Worm (Caenorhabditis elegans) whole organism, late embryonic: Measurements from ENCODE around the gene srw-68.

Experiments used
- C08G9.2 ChIP-seq: sonication (generic microtip); optimal IDR thresholded peaks from 2 replicates; lab custom pipeline; 2016; ENCODE audit warnings: mild to moderate bottlenecking, missing genetic modification characterization, moderate library complexity, missing compliant biosample characterization
- C38D4.7 ChIP-seq: fragments of 200-800 bp; sonication (Bioruptor generic); optimal IDR thresholded peaks from 2 replicates; lab custom pipeline; 2018; ENCODE audit warnings: mild to moderate bottlenecking, missing genetic modification characterization, moderate library complexity, missing compliant biosample characterization
- F13H6.1 ChIP-seq: sonication (generic microtip); optimal IDR thresholded peaks from 2 replicates; lab custom pipeline; 2016; ENCODE audit warnings: missing genetic modification characterization, missing compliant biosample characterization
- K09A11.1 ChIP-seq: sonication (generic microtip); optimal IDR thresholded peaks from 2 replicates; lab custom pipeline; 2017; ENCODE audit warnings: antibody characterized with exemption, mild to moderate bottlenecking, missing genetic modification characterization, missing compliant biosample characterization; ENCODE audit not compliant: insufficient read depth
- Y22D7AL.16 ChIP-seq: sonication (generic microtip); optimal IDR thresholded peaks from 2 replicates; lab custom pipeline; 2016; ENCODE audit warnings: missing genetic modification characterization, missing compliant biosample characterization
- ahr-1 ChIP-seq: sonication (generic microtip); optimal IDR thresholded peaks from 2 replicates; lab custom pipeline; 2016; ENCODE audit warnings: missing genetic modification characterization, missing compliant biosample characterization
- ama-1 ChIP-seq: fragments of 150-350 bp; optimal IDR thresholded peaks from 2 replicates; lab custom pipeline; 2014
- ceh-24 ChIP-seq: sonication (generic microtip); optimal IDR thresholded peaks from 2 replicates; lab custom pipeline; 2016; ENCODE audit warnings: mild to moderate bottlenecking, missing genetic modification characterization, missing compliant biosample characterization
- ceh-30 ChIP-seq: fragments of 150-350 bp; optimal IDR thresholded peaks from 2 replicates; lab custom pipeline; 2014; ENCODE audit warnings: missing biosample characterization, missing genetic modification characterization
- ceh-34 ChIP-seq: sonication (generic microtip); optimal IDR thresholded peaks from 2 replicates; lab custom pipeline; 2016; ENCODE audit warnings: mild to moderate bottlenecking, missing genetic modification characterization, missing compliant biosample characterization
- ceh-45 ChIP-seq: fragments of 200-800 bp; sonication (Bioruptor generic); IDR thresholded peaks from 2 replicates; pipeline ENCODE4 v1.3.6; 2022; ENCODE audit warnings: missing genetic modification reagents, missing genetic modification characterization, missing compliant biosample characterization
- ceh-9 ChIP-seq: sonication (generic microtip); optimal IDR thresholded peaks from 2 replicates; lab custom pipeline; 2016; ENCODE audit warnings: mild to moderate bottlenecking, missing genetic modification characterization, inconsistent platforms, missing compliant biosample characterization
- dmd-4 ChIP-seq: sonication (generic microtip); optimal IDR thresholded peaks from 2 replicates; lab custom pipeline; 2016; ENCODE audit warnings: borderline replicate concordance, missing genetic modification characterization, missing compliant biosample characterization
- dve-1 ChIP-seq: sonication (generic microtip); optimal IDR thresholded peaks from 2 replicates; lab custom pipeline; 2017; ENCODE audit warnings: antibody characterized with exemption, mild to moderate bottlenecking, missing genetic modification characterization, missing compliant biosample characterization
- ets-4 ChIP-seq: sonication (generic microtip); optimal IDR thresholded peaks from 2 replicates; lab custom pipeline; 2016; ENCODE audit warnings: missing genetic modification characterization, missing compliant biosample characterization
- eyg-1 ChIP-seq: sonication (generic microtip); optimal IDR thresholded peaks from 2 replicates; lab custom pipeline; 2016; ENCODE audit warnings: missing genotype, missing genetic modification characterization, missing compliant biosample characterization
- fax-1 ChIP-seq: sonication (generic microtip); optimal IDR thresholded peaks from 2 replicates; lab custom pipeline; 2016; ENCODE audit warnings: missing genotype, missing genetic modification characterization, missing compliant biosample characterization
- fkh-10 ChIP-seq: fragments of 150-350 bp; optimal IDR thresholded peaks from 2 replicates; lab custom pipeline; 2014; ENCODE audit warnings: missing biosample characterization, missing genetic modification reagents, missing genetic modification characterization
- gmeb-2 ChIP-seq: sonication (generic microtip); optimal IDR thresholded peaks from 2 replicates; lab custom pipeline; 2016; ENCODE audit warnings: missing genetic modification characterization, inconsistent platforms, missing compliant biosample characterization
- hlh-13 ChIP-seq: fragments of 200-800 bp; sonication (Bioruptor generic); optimal IDR thresholded peaks from 2 replicates; lab custom pipeline; 2018; ENCODE audit warnings: mild to moderate bottlenecking, missing genetic modification characterization, missing compliant biosample characterization
- lim-6 ChIP-seq: sonication (generic microtip); optimal IDR thresholded peaks from 2 replicates; lab custom pipeline; 2016; ENCODE audit warnings: missing genetic modification characterization, missing compliant biosample characterization
- lin-11 ChIP-seq: fragments of 200-800 bp; sonication (Bioruptor generic); optimal IDR thresholded peaks from 2 replicates; lab custom pipeline; 2018; ENCODE audit warnings: mild to moderate bottlenecking, missing genetic modification characterization, missing compliant biosample characterization
- madf-2 ChIP-seq: sonication (generic microtip); optimal IDR thresholded peaks from 2 replicates; lab custom pipeline; 2017; ENCODE audit warnings: missing genetic modification characterization, missing compliant biosample characterization
- mec-3 ChIP-seq: sonication (generic microtip); optimal IDR thresholded peaks from 2 replicates; lab custom pipeline; 2016; ENCODE audit warnings: borderline replicate concordance, missing genetic modification characterization, missing compliant biosample characterization
- nfya-1 ChIP-seq: sonication (generic microtip); optimal IDR thresholded peaks from 2 replicates; lab custom pipeline; 2017; ENCODE audit warnings: missing genetic modification characterization, mild to moderate bottlenecking, missing compliant biosample characterization, antibody characterized with exemption, moderate library complexity
- nhr-232 ChIP-seq: sonication (generic microtip); optimal IDR thresholded peaks from 2 replicates; lab custom pipeline; 2016; ENCODE audit warnings: missing genetic modification characterization, missing compliant biosample characterization
- npax-4 ChIP-seq: sonication (generic microtip); optimal IDR thresholded peaks from 2 replicates; lab custom pipeline; 2016; ENCODE audit warnings: missing genetic modification characterization, missing compliant biosample characterization
- ref-2 ChIP-seq: sonication (generic microtip); optimal IDR thresholded peaks from 2 replicates; lab custom pipeline; 2016; ENCODE audit warnings: missing genetic modification characterization, missing compliant biosample characterization
- rnt-1 ChIP-seq: sonication (generic microtip); optimal IDR thresholded peaks from 2 replicates; lab custom pipeline; 2016; ENCODE audit warnings: missing genetic modification characterization, missing compliant biosample characterization
- sdc-2 ChIP-seq: sonication (generic microtip); optimal IDR thresholded peaks from 2 replicates; lab custom pipeline; 2016; ENCODE audit warnings: missing genotype, missing genetic modification characterization, missing compliant biosample characterization
- sox-2 ChIP-seq: fragments of 200-800 bp; sonication (Bioruptor generic); IDR thresholded peaks from 2 replicates; pipeline ENCODE4 v1.3.6; 2022; ENCODE audit warnings: missing genetic modification reagents, missing genetic modification characterization, missing compliant biosample characterization
- sox-4 ChIP-seq: sonication (generic microtip); optimal IDR thresholded peaks from 2 replicates; lab custom pipeline; 2017; ENCODE audit warnings: mild to moderate bottlenecking, missing genetic modification characterization, inconsistent platforms, missing compliant biosample characterization
- tbx-2 ChIP-seq: sonication (generic microtip); optimal IDR thresholded peaks from 2 replicates; lab custom pipeline; 2016; ENCODE audit warnings: missing genetic modification characterization, missing compliant biosample characterization
- unc-55 ChIP-seq: sonication (generic microtip); optimal IDR thresholded peaks from 2 replicates; lab custom pipeline; 2017; ENCODE audit warnings: missing biosample characterization, missing genetic modification reagents, missing genetic modification characterization
- unc-86 ChIP-seq: sonication (generic microtip); optimal IDR thresholded peaks from 2 replicates; lab custom pipeline; 2016; ENCODE audit warnings: missing genetic modification characterization, missing compliant biosample characterization
- ztf-16 ChIP-seq: sonication (generic microtip); optimal IDR thresholded peaks from 2 replicates; lab custom pipeline; 2017; ENCODE audit warnings: missing genetic modification characterization, missing compliant biosample characterization

Gene srw-68

DNA sequence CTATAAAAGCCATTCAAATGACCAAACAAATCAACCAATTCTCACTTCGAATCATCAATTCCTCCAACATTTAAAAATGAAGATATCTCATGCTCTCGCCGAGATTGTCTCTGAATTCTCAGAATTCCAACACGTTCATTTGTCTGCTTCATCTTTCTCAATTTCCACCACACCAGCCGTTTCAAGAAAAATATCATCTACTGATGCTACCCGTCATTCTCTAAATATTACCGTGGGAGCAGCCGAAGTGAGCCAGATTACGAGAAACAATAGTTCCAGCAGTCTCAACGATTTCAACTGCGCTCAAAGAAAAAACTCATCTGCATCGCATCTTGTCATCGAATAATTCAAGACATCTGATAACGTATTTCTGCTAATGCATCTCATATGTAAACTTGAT is 11.6 kb downstream of the srw-68 start, which contains the start of gene F18E3.12:
Gene F18E3.12 (plus strand): TSS at position 77 of the 400 bp plus-strand sequence.
- no peak for TF ChIP-seq nhr-232
- no peak for TF ChIP-seq mec-3 (tag; lab: Kevin White, UChicago)
- no peak for TF ChIP-seq ref-2 (tag; lab: Kevin White, UChicago)
- no peak for TF ChIP-seq rnt-1
- no peak for TF ChIP-seq Y22D7AL.16 (tag; lab: Kevin White, UChicago)
- no peak for TF ChIP-seq tbx-2 (tag; lab: Kevin White, UChicago)
- TF ChIP-seq fax-1 (tag; lab: Kevin White, UChicago): no peak
- no peak for TF ChIP-seq hlh-13 (GFP tag; lab: Kevin White, UChicago)
- TF ChIP-seq gmeb-2 (tag; lab: Kevin White, UChicago): no peak
- TF ChIP-seq unc-86 (tag; lab: Kevin White, UChicago): no peak
- no peak for TF ChIP-seq lin-11 (tag; lab: Kevin White, UChicago)
- TF ChIP-seq ceh-9 (tag; lab: Kevin White, UChicago): no peak
- no peak for TF ChIP-seq madf-2 (tag; lab: Kevin White, UChicago)
- TF ChIP-seq eyg-1 (tag; lab: Kevin White, UChicago): no peak
- TF ChIP-seq unc-55 (GFP tag; lab: Kevin White, UChicago): no peak
- TF ChIP-seq F13H6.1 (tag; lab: Kevin White, UChicago): no peak
- no peak for TF ChIP-seq ceh-45 (GFP tag; lab: Robert Waterston, UW)
- TF ChIP-seq ceh-24 (tag; lab: Kevin White, UChicago): no peak

DNA sequence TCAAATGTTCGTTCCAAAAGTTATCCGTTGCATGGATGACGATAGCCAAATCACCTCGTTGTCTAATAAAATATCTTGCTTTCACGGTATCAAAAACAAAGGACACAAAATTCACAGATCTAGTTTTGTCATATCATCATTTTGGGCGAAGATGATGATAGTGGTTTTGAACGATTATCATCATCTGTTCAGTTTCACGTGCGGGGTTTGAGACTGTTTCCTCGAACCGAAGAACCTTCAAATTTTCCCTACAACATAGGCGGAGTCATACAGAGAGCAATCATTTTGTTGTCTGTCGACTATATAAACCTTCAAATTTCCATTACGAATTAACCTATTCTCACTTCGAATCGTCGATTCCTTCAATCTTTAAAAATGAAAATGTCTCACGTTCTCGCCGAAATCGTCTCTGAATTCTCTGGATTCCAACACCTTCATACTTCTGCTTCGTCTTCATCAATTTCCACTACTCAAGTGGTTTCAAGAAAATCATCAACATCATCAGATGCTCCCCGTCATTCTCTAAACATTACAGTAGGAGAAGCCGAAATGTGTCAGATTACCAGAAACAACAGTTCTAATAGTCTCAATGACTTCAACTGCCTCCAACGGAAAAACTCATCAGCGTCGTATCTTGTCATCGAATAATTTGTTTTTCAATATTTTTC is 13.3 kb downstream of the srw-68 start, which contains the start of gene F18E3.11:
Gene F18E3.11 (plus strand): TSS at position 376 of the 668 bp plus-strand sequence.
- no peak for TF ChIP-seq sdc-2 (tag; lab: Kevin White, UChicago)
- TF ChIP-seq lim-6: no peak
- no peak for TF ChIP-seq unc-55 (GFP tag; lab: Kevin White, UChicago)
- no peak for TF ChIP-seq fax-1 (tag; lab: Kevin White, UChicago)
- no peak for TF ChIP-seq nfya-1
- no peak for TF ChIP-seq ama-1 (lab: Kevin White, UChicago)
- TF ChIP-seq ceh-24 (tag; lab: Kevin White, UChicago): no peak
- TF ChIP-seq madf-2 (tag; lab: Kevin White, UChicago): no peak
- no peak for TF ChIP-seq eyg-1 (tag; lab: Kevin White, UChicago)
- no peak for TF ChIP-seq C38D4.7 (GFP tag; lab: Kevin White, UChicago)
- TF ChIP-seq ztf-16 (tag; lab: Kevin White, UChicago): no peak

DNA sequence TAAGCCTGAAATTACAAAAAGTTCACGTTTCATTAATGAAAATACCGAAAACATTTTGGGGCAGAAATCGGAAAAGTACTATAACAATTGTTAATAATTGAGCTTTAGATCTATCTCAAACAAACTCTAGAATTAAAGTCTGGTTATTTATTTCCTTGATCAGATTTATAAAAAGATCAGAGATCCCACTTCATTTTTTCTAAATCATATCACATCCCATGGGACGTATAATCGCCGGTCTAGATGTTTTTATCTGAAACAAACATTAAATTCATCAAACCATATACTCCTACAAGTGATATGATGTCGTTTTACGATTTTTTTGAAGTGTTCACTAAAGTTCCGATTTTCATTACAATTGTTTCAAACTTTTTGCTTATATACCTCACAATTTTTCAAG is 14.8 kb downstream of the srw-68 start, which contains the start of gene str-41:
Gene str-41 (plus strand): TSS at position 301 of the 400 bp plus-strand sequence.
- TF ChIP-seq ahr-1 (no peak), ztf-16 (tag; lab: Kevin White, UChicago) (no peak), K09A11.1 (tag; lab: Kevin White, UChicago) (no peak), unc-55 (GFP tag; lab: Kevin White, UChicago) (no peak), lin-11 (tag; lab: Kevin White, UChicago) (no peak), sox-2 (GFP tag; lab: Robert Waterston, UW) (no peak), ceh-34 (tag; lab: Kevin White, UChicago) (no peak), fax-1 (tag; lab: Kevin White, UChicago) (no peak), ets-4 (tag; lab: Kevin White, UChicago) (no peak), fkh-10 (GFP tag; lab: Kevin White, UChicago) (no peak), dve-1 (tag; lab: Kevin White, UChicago) (no peak), sdc-2 (tag; lab: Kevin White, UChicago) (no peak), dmd-4 (tag; lab: Kevin White, UChicago) (no peak), sox-4 (tag; lab: Kevin White, UChicago) (no peak), ceh-30 (tag; lab: Kevin White, UChicago) (no peak), C08G9.2 (tag; lab: Kevin White, UChicago) (no peak), eyg-1 (tag; lab: Kevin White, UChicago) (no peak), ref-2 (tag; lab: Kevin White, UChicago) (no peak), npax-4 (tag; lab: Kevin White, UChicago) (no peak), nfya-1 (no peak)
